Worm (Caenorhabditis elegans) whole organism, L4/young adult: ENCODE measurements around the gene R13H4.6.

Source experiments
- W03F9.2 ChIP-seq: fragments of 150-350 bp; optimal IDR thresholded peaks from 2 replicates; lab custom pipeline; 2014; ENCODE audit warnings: missing biosample characterization, missing genetic modification characterization
- dao-5 ChIP-seq: sonication (generic microtip); optimal IDR thresholded peaks from 2 replicates; lab custom pipeline; 2016; ENCODE audit warnings: missing genotype, missing genetic modification characterization, moderate library complexity, missing compliant biosample characterization
- him-1 ChIP-seq: sonication (generic microtip); optimal IDR thresholded peaks from 2 replicates; lab custom pipeline; 2016; ENCODE audit warnings: missing genotype, missing genetic modification reagents, missing genetic modification characterization, missing compliant biosample characterization

- no peak for TF ChIP-seq him-1
- TF ChIP-seq W03F9.2 (tag; lab: Kevin White, UChicago), result no peak
- TF ChIP-seq dao-5 (tag; lab: Kevin White, UChicago), result no peak
Observed at ce11 chrV:11900127-11900526, 37.2 kb downstream of the R13H4.6 start.
